Fruit fly (Drosophila melanogaster) whole organism, embryonic: Measurements from ENCODE around the gene Cp18.

Experiments
- Bgb ChIP-seq: fragments of 200-800 bp; sonication (Bioruptor generic); IDR thresholded peaks from 2 replicates; pipeline ENCODE4 v1.3.6; 2022; ENCODE audit warnings: missing biosample characterization, missing genetic modification characterization; ENCODE audit not compliant: partially characterized antibody
- CG11723 ChIP-seq: fragments of 200-800 bp; sonication (Bioruptor generic); optimal IDR thresholded peaks from 2 replicates; lab custom pipeline; 2017; ENCODE audit warnings: missing biosample characterization, mild to moderate bottlenecking, missing genetic modification characterization
- CG12769 ChIP-seq: fragments of 200-800 bp; sonication (Bioruptor generic); optimal IDR thresholded peaks from 2 replicates; lab custom pipeline; 2019; ENCODE audit warnings: missing biosample characterization, mild to moderate bottlenecking, missing genetic modification characterization, moderate library complexity
- CG13424 ChIP-seq: fragments of 200-800 bp; sonication (Bioruptor generic); optimal IDR thresholded peaks from 2 replicates; lab custom pipeline; 2019; ENCODE audit warnings: missing biosample characterization, mild to moderate bottlenecking, missing genetic modification characterization, moderate library complexity
- CG13894 ChIP-seq: fragments of 200-800 bp; sonication (Bioruptor generic); optimal IDR thresholded peaks from 3 replicates; lab custom pipeline; 2018; ENCODE audit warnings: missing biosample characterization, mild to moderate bottlenecking, missing genetic modification characterization, moderate library complexity
- CG15514 ChIP-seq: fragments of 200-800 bp; sonication (Bioruptor generic); optimal IDR thresholded peaks from 3 replicates; lab custom pipeline; 2017; ENCODE audit warnings: missing biosample characterization, missing genetic modification characterization, mild to moderate bottlenecking, moderate library complexity, missing genetic modification reagents
- CG16779 ChIP-seq: fragments of 200-800 bp; sonication (Bioruptor generic); IDR thresholded peaks from 2 replicates; pipeline ENCODE4 v1.3.6; 2022; ENCODE audit warnings: missing biosample characterization, missing genetic modification characterization
- CG34376 ChIP-seq: fragments of 200-800 bp; sonication (Bioruptor generic); optimal IDR thresholded peaks from 2 replicates; lab custom pipeline; 2018; ENCODE audit warnings: missing biosample characterization, mild to moderate bottlenecking, missing genetic modification characterization
- CG8089 ChIP-seq: fragments of 200-800 bp; sonication (Bioruptor generic); optimal IDR thresholded peaks from 3 replicates; lab custom pipeline; 2016; ENCODE audit warnings: missing biosample characterization, missing genetic modification characterization
- CG8290 ChIP-seq, 3 experiments: fragments of 200-800 bp; sonication (Bioruptor generic); optimal IDR thresholded peaks; 2 replicates each; lab custom pipeline; 2016 to 2019; ENCODE audit warnings: missing biosample characterization in 3 of 3, missing genetic modification characterization in 3 of 3, mild to moderate bottlenecking in 2 of 3, moderate library complexity in 1 of 3
- CG9932 ChIP-seq: fragments of 200-800 bp; sonication (Bioruptor generic); IDR thresholded peaks from 2 replicates; pipeline ENCODE4 v1.3.6; 2022; ENCODE audit warnings: missing biosample characterization, missing genetic modification characterization
- D19A ChIP-seq: fragments of 200-800 bp; optimal IDR thresholded peaks from 3 replicates; lab custom pipeline; 2019; ENCODE audit warnings: missing biosample characterization, mild to moderate bottlenecking, missing genetic modification characterization, moderate library complexity
- Dbx ChIP-seq: fragments of 200-800 bp; sonication (Bioruptor generic); IDR thresholded peaks from 3 replicates; pipeline ENCODE4 v1.3.6; 2022; ENCODE audit warnings: missing biosample characterization, missing genetic modification characterization
- Deaf1 ChIP-seq: fragments of 200-800 bp; optimal IDR thresholded peaks from 3 replicates; lab custom pipeline; 2019; ENCODE audit warnings: missing biosample characterization, mild to moderate bottlenecking, missing genetic modification characterization, moderate library complexity
- Dll ChIP-seq: fragments of 200-800 bp; sonication (Bioruptor generic); IDR thresholded peaks from 4 replicates; pipeline ENCODE4 v1.3.6; 2022; ENCODE audit warnings: missing biosample characterization, missing genetic modification characterization; ENCODE audit not compliant: partially characterized antibody
- HHEX ChIP-seq: fragments of 200-800 bp; sonication (Bioruptor generic); optimal IDR thresholded peaks from 3 replicates; lab custom pipeline; 2017; ENCODE audit warnings: missing biosample characterization, mild to moderate bottlenecking, missing genetic modification characterization, missing genetic modification reagents
- Hey ChIP-seq: fragments of 200-800 bp; sonication (Bioruptor generic); optimal IDR thresholded peaks from 3 replicates; lab custom pipeline; 2018; ENCODE audit warnings: missing biosample characterization, mild to moderate bottlenecking, missing genetic modification characterization
- HmgZ ChIP-seq: fragments of 200-800 bp; sonication (Bioruptor generic); optimal IDR thresholded peaks from 2 replicates; lab custom pipeline; 2018; ENCODE audit warnings: missing biosample characterization, mild to moderate bottlenecking, missing genetic modification characterization
- Hr3 ChIP-seq: fragments of 200-800 bp; sonication (Bioruptor generic); optimal IDR thresholded peaks from 3 replicates; lab custom pipeline; 2016; ENCODE audit warnings: missing biosample characterization, missing genetic modification characterization
- Hr39 ChIP-seq: fragments of >200 bp; optimal IDR thresholded peaks from 2 replicates; lab custom pipeline; 2017
- Med ChIP-seq: fragments of 200-800 bp; sonication (Bioruptor generic); peaks from one replicate; lab custom pipeline; 2016; ENCODE audit warnings: missing biosample characterization, missing genetic modification characterization, mild to moderate bottlenecking, inconsistent platforms, moderate library complexity
- Usf ChIP-seq: fragments of 200-800 bp; sonication (Bioruptor generic); optimal IDR thresholded peaks from 2 replicates; lab custom pipeline; 2017; ENCODE audit warnings: missing genotype, missing biosample characterization, missing genetic modification characterization
- Vsx1 ChIP-seq: fragments of 200-800 bp; sonication (Bioruptor generic); optimal IDR thresholded peaks from 2 replicates; lab custom pipeline; 2017; ENCODE audit warnings: missing biosample characterization, mild to moderate bottlenecking, missing genetic modification characterization, missing genetic modification reagents
- ab ChIP-seq: fragments of 200-800 bp; sonication (Bioruptor generic); optimal IDR thresholded peaks from 2 replicates; lab custom pipeline; 2016; ENCODE audit warnings: missing biosample characterization, missing genetic modification characterization
- abd-A ChIP-seq: fragments of 200-800 bp; sonication (Bioruptor generic); optimal IDR thresholded peaks from 3 replicates; lab custom pipeline; 2019; ENCODE audit warnings: missing biosample characterization, mild to moderate bottlenecking, missing genetic modification characterization, moderate library complexity
- ase ChIP-seq: fragments of 200-800 bp; sonication (Bioruptor generic); IDR thresholded peaks from 3 replicates; pipeline ENCODE4 v1.3.6; 2022; ENCODE audit warnings: missing biosample characterization, missing genetic modification characterization
- chinmo ChIP-seq: fragments of 200-800 bp; sonication (Bioruptor generic); IDR thresholded peaks from 4 replicates; pipeline ENCODE4 v1.3.6; 2022; ENCODE audit warnings: missing biosample characterization, missing genetic modification characterization; ENCODE audit not compliant: partially characterized antibody
- ci ChIP-seq: fragments of 200-800 bp; sonication (Bioruptor generic); IDR thresholded peaks from 3 replicates; pipeline ENCODE4 v1.3.6; 2022; ENCODE audit warnings: missing biosample characterization, missing genetic modification characterization
- crol ChIP-seq: fragments of 200-800 bp; sonication (Bioruptor generic); IDR thresholded peaks from 2 replicates; pipeline ENCODE4 v1.3.6; 2022; ENCODE audit warnings: missing biosample characterization, missing genetic modification characterization
- cwo ChIP-seq: fragments of 200-800 bp; sonication (Bioruptor generic); optimal IDR thresholded peaks from 3 replicates; lab custom pipeline; 2017; ENCODE audit warnings: missing biosample characterization, missing genetic modification characterization, mild to moderate bottlenecking, moderate library complexity, missing genetic modification reagents
- en ChIP-seq: fragments of 200-800 bp; sonication (Bioruptor generic); optimal IDR thresholded peaks from 2 replicates; lab custom pipeline; 2016; ENCODE audit warnings: missing biosample characterization, missing genetic modification characterization
- exex ChIP-seq: fragments of 200-800 bp; sonication (Bioruptor generic); optimal IDR thresholded peaks from 4 replicates; lab custom pipeline; 2018; ENCODE audit warnings: missing biosample characterization, mild to moderate bottlenecking, missing genetic modification characterization, moderate library complexity
- ftz-f1 ChIP-seq: fragments of 200-800 bp; sonication (Bioruptor generic); optimal IDR thresholded peaks from 2 replicates; lab custom pipeline; 2016; ENCODE audit warnings: missing biosample characterization, missing genetic modification characterization
- gro ChIP-seq: fragments of 200-800 bp; sonication (Bioruptor generic); optimal IDR thresholded peaks from 2 replicates; lab custom pipeline; 2016; ENCODE audit warnings: missing biosample characterization, missing genetic modification characterization
- knrl ChIP-seq: fragments of 200-800 bp; sonication (Bioruptor generic); IDR thresholded peaks from 3 replicates; pipeline ENCODE4 v1.3.6; 2022; ENCODE audit warnings: missing biosample characterization, missing genetic modification characterization; ENCODE audit not compliant: partially characterized antibody
- lov ChIP-seq, 2 experiments: fragments of 200-800 bp in 1 of 2; fragments of >200 bp in 1 of 2; sonication (Bioruptor generic) in 1 of 2; IDR thresholded peaks in 1 of 2; optimal IDR thresholded peaks in 1 of 2; 2 replicates in 1 of 2; 3 replicates in 1 of 2; pipeline versions ENCODE4 v1.3.6 to Lab custom; 2017 to 2022; ENCODE audit warnings: missing biosample characterization in 1 of 2, missing genetic modification characterization in 1 of 2
- nom ChIP-seq: fragments of 200-800 bp; sonication (Bioruptor generic); optimal IDR thresholded peaks from 2 replicates; lab custom pipeline; 2017; ENCODE audit warnings: missing biosample characterization, missing genetic modification characterization, mild to moderate bottlenecking, moderate library complexity, missing genetic modification reagents
- pros ChIP-seq: fragments of 200-800 bp; sonication (Bioruptor generic); optimal IDR thresholded peaks from 3 replicates; lab custom pipeline; 2019; ENCODE audit warnings: missing biosample characterization, mild to moderate bottlenecking, missing genetic modification characterization, moderate library complexity
- rib ChIP-seq: fragments of 200-800 bp; sonication (Bioruptor generic); IDR thresholded peaks from 2 replicates; pipeline ENCODE4 v1.3.6; 2022; ENCODE audit warnings: missing biosample characterization, missing genetic modification characterization
- schlank ChIP-seq: fragments of 200-800 bp; sonication (Bioruptor generic); optimal IDR thresholded peaks from 2 replicates; lab custom pipeline; 2018; ENCODE audit warnings: missing biosample characterization, mild to moderate bottlenecking, missing genetic modification characterization
- sd ChIP-seq: fragments of 200-800 bp; sonication (Bioruptor generic); optimal IDR thresholded peaks from 3 replicates; lab custom pipeline; 2018; ENCODE audit warnings: missing biosample characterization, mild to moderate bottlenecking, missing genetic modification characterization, moderate library complexity
- tgo ChIP-seq: fragments of 200-800 bp; sonication (Bioruptor generic); IDR thresholded peaks from 3 replicates; pipeline ENCODE4 v1.3.6; 2022; ENCODE audit warnings: missing biosample characterization, missing genetic modification characterization
- unc-4 ChIP-seq: fragments of 200-800 bp; sonication (Bioruptor generic); IDR thresholded peaks from 2 replicates; pipeline ENCODE4 v1.3.6; 2022; ENCODE audit warnings: missing biosample characterization, missing genetic modification characterization; ENCODE audit not compliant: partially characterized antibody
- vvl ChIP-seq: fragments of 200-800 bp; sonication (Bioruptor generic); IDR thresholded peaks from 2 replicates; pipeline ENCODE4 v1.3.6; 2022; ENCODE audit warnings: missing biosample characterization, missing genetic modification characterization

The Cp18 gene

dm6 chr3L:8702448-8702847 lies 24.1 kb upstream of the Cp18 start (continued):
- no peak for TF ChIP-seq pros (GFP tag; lab: Kevin White, UChicago)
- TF ChIP-seq ci: 0 out of 3 replicates have a peak, but pooled peaks have one; percentile 15
- TF ChIP-seq ase (GFP tag; lab: Robert Waterston, UW): 0 out of 3 replicates have a peak, but pooled peaks have one; percentile 19
- peak; percentile 75 for TF ChIP-seq nom (GFP tag; lab: Kevin White, UChicago)
- TF ChIP-seq tgo: no peak
- no peak for TF ChIP-seq Dll (GFP tag; lab: Robert Waterston, UW)

DNA sequence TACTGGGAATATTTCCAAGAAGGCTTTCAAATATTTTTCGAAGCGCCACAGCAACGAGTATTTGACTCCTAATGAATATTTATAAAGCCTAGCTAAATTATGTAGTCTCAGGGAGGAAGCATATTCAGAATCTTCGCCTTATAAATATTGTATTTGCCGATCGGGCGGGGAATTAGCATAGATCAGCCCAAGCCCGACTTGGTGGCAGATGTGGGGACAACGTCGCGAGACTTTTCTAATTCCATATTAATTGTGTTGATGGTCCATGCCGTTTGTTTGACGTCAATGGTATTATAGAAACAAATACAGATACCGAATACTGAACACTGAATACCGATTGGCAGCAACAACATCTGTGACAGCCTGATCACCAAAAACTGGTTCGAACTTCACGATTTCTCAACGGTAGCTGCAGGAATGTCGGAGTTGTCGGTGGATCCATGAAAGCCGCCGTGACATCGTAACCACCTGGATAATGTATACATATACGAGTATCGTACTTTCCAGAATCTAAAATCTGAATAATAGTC lies 22.8 kb upstream of the Cp18 start:
- TF ChIP-seq Usf (GFP tag; lab: Kevin White, UChicago) (no peak), vvl (peak; percentile 66), Med (peak; percentile 82), abd-A (peak; percentile 0), knrl (no peak), cwo (GFP tag; lab: Kevin White, UChicago) (peak; percentile 68), CG12769 (tag; lab: Kevin White, UChicago) (peak; percentile 69), CG13894 (tag; lab: Kevin White, UChicago) (peak; percentile 90), sd (tag; lab: Kevin White, UChicago) (peak; percentile 85), chinmo (GFP tag; lab: Robert Waterston, UW) (0 out of 4 replicates have a peak, but pooled peaks have one; percentile 31)

DNA sequence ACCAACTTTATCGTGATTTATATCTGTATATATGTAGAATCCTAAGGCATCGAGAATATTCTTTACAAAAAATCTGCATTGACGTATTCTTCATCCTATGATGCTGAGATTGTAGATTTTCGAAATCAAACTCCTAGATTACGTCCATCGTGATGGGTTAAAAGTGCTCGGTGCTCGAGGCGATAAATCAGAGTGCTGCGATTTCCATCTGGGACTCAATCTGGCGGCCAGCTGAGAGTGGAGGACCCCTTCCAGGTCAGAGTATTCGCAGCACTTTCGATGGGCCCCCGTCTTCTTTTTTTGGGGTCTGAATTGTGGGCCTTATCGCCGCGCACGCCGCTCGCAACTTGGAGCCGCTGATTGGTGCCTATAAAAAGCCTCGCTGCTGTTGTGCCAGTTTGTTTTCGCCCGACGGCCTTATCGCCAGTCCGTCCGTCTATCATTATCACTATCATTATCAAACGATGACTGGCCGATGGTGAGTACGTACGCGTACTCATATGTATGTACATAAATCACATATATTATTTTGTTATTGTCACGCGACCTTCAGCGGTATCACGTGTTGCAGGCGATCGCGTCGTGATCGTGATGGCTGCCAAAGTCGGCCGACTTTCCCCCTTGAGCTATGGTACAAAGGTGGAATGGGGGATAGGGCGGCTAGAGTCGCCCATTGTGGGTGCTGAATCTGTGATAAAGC lies 21.7 kb upstream of the Cp18 start:
- TF ChIP-seq schlank (tag; lab: Kevin White, UChicago) (peak; percentile 18), CG8089 (no peak), Hey (peak; percentile 90), Deaf1 (tag; lab: Kevin White, UChicago) (peak; percentile 49), cwo (GFP tag; lab: Kevin White, UChicago) (peak; percentile 100), CG16779 (no peak), en (GFP tag; lab: Kevin White, UChicago) (no peak), Vsx1 (peak; percentile 38), HHEX (no peak), rib (GFP tag; lab: Robert Waterston, UW) (peak; percentile 32; the same call in 1 of the 2 replicates), Hr3 (GFP tag; lab: Kevin White, UChicago) (no peak), Bgb (GFP tag; lab: Robert Waterston, UW) (0 out of 2 replicates have a peak, but pooled peaks have one; percentile 5), ab (GFP tag; lab: Kevin White, UChicago) (no peak), ftz-f1 (GFP tag; lab: Kevin White, UChicago) (peak; percentile 84), CG13424 (tag; lab: Kevin White, UChicago) (no peak), exex (tag; lab: Kevin White, UChicago) (peak; percentile 92), CG15514 (GFP tag; lab: Kevin White, UChicago) (peak; percentile 8), HmgZ (tag; lab: Kevin White, UChicago) (peak; percentile 10), unc-4 (no peak), gro (GFP tag; lab: Kevin White, UChicago) (peak; percentile 74), Hr39 (no peak), CG8290 (GFP tag; optimal IDR thresholded peaks at IDR 0.05; lab: Kevin White, UChicago) (no peak), CG8290 (tag; optimal IDR thresholded peaks at IDR 0.05; lab: Kevin White, UChicago) (peak in 1 of 2 experiments; percentile 40), ci (peak; percentile 43; the same call in 2 of the 3 replicates), CG11723 (GFP tag; lab: Kevin White, UChicago) (no peak), D19A (tag; lab: Kevin White, UChicago) (peak; percentile 6), CG34376 (GFP tag; lab: Kevin White, UChicago) (peak; percentile 89), crol (GFP tag; lab: Robert Waterston, UW) (peak; percentile 14; the same call in 1 of the 2 replicates), CG9932 (GFP tag; lab: Robert Waterston, UW) (0 out of 2 replicates have a peak, but pooled peaks have one; percentile 26), Dbx (GFP tag; lab: Robert Waterston, UW) (peak; percentile 26; the same call in 1 of the 3 replicates), lov (optimal IDR thresholded peaks at IDR 0.05; lab: Kevin White, UChicago) (no peak), lov (GFP tag; IDR thresholded peaks at IDR 0.05; lab: Robert Waterston, UW) (no peak)
